Worm (Caenorhabditis elegans) whole organism, L4 larva: ENCODE data around the gene cyp-33B1.
A peak's percentile ranks its signal among the peaks of the same experiment; 100 is the strongest.

Experiments
- D1046.2 ChIP-seq: fragments of 200-800 bp; sonication (Bioruptor generic); IDR thresholded peaks from 2 replicates; pipeline ENCODE4 v1.3.6; 2022; ENCODE audit warnings: missing genetic modification characterization, missing compliant biosample characterization
- F10B5.3 ChIP-seq: sonication (generic microtip); optimal IDR thresholded peaks from 2 replicates; lab custom pipeline; 2016; ENCODE audit warnings: mild to moderate bottlenecking, missing genetic modification characterization, missing compliant biosample characterization
- F26F4.8 ChIP-seq: fragments of 200-800 bp; sonication (Bioruptor generic); conservative IDR thresholded peaks from 2 replicates; pipeline ENCODE4 v1.3.6; 2022; ENCODE audit warnings: missing genetic modification characterization, missing compliant biosample characterization
- Y105C5A.15 ChIP-seq: fragments of 200-800 bp; sonication (Bioruptor generic); IDR thresholded peaks from 2 replicates; pipeline ENCODE4 v1.3.6; 2022; ENCODE audit warnings: missing genetic modification characterization, missing compliant biosample characterization
- ZK337.2 ChIP-seq: fragments of 200-800 bp; sonication (Bioruptor generic); IDR thresholded peaks from 2 replicates; pipeline ENCODE4 v1.3.6; 2022; ENCODE audit warnings: missing genetic modification reagents, missing genetic modification characterization, missing compliant biosample characterization
- aha-1 ChIP-seq: fragments of 150-350 bp; peaks from one replicate; lab custom pipeline; 2014; ENCODE audit warnings: missing biosample characterization, missing genetic modification characterization
- aly-2 ChIP-seq: sonication (generic microtip); optimal IDR thresholded peaks from 2 replicates; lab custom pipeline; 2018; ENCODE audit warnings: missing biosample characterization, missing genetic modification characterization
- ama-1 ChIP-seq: fragments of 150-350 bp; optimal IDR thresholded peaks from 2 replicates; lab custom pipeline; 2014; ENCODE audit warnings: inconsistent platforms, mixed read lengths
- ces-1 ChIP-seq: fragments of 150-350 bp; sonication (generic microtip); optimal IDR thresholded peaks from 4 replicates; lab custom pipeline; 2014; ENCODE audit warnings: missing biosample characterization, missing genetic modification reagents, missing genetic modification characterization
- daf-12 ChIP-seq: fragments of 150-350 bp; optimal IDR thresholded peaks from 2 replicates; lab custom pipeline; 2014; ENCODE audit warnings: missing biosample characterization, missing genetic modification reagents, missing genetic modification characterization
- daf-16 ChIP-seq, 3 experiments: sonication (generic microtip); optimal IDR thresholded peaks; 2 replicates each; lab custom pipeline; 2016 to 2017; ENCODE audit warnings: missing genetic modification characterization in 3 of 3, missing genetic modification reagents in 3 of 3, mild to moderate bottlenecking in 2 of 3, missing compliant biosample characterization in 2 of 3, missing biosample characterization in 1 of 3, moderate library complexity in 1 of 3
- dmd-6 ChIP-seq: fragments of 200-800 bp; sonication (Bioruptor generic); IDR thresholded peaks from 2 replicates; pipeline ENCODE4 v1.3.6; 2022; ENCODE audit warnings: missing genetic modification reagents, missing genetic modification characterization, missing compliant biosample characterization
- dmd-8 ChIP-seq: fragments of 200-800 bp; sonication (Bioruptor generic); IDR thresholded peaks from 2 replicates; pipeline ENCODE4 v1.3.6; 2022; ENCODE audit warnings: missing genetic modification characterization, missing compliant biosample characterization
- dve-1 ChIP-seq: sonication (generic microtip); optimal IDR thresholded peaks from 2 replicates; lab custom pipeline; 2017; ENCODE audit warnings: antibody characterized with exemption, mild to moderate bottlenecking, missing genetic modification characterization, missing compliant biosample characterization; ENCODE audit not compliant: insufficient read depth
- egl-43 ChIP-seq: fragments of 200-800 bp; sonication (Bioruptor generic); IDR thresholded peaks from 2 replicates; pipeline ENCODE4 v1.3.6; 2022; ENCODE audit warnings: missing genetic modification reagents, missing genetic modification characterization, missing compliant biosample characterization
- fos-1 ChIP-seq: fragments of 150-350 bp; optimal IDR thresholded peaks from 2 replicates; lab custom pipeline; 2014; ENCODE audit warnings: missing biosample characterization, missing genetic modification characterization
- hif-1 ChIP-seq, 2 experiments: sonication (generic microtip); optimal IDR thresholded peaks; 2 replicates each; lab custom pipeline; 2016 to 2017; ENCODE audit warnings: missing compliant biosample characterization in 2 of 2, missing genetic modification characterization in 2 of 2, missing genetic modification reagents in 2 of 2, missing genotype in 2 of 2, mild to moderate bottlenecking in 1 of 2
- hlh-30 ChIP-seq: sonication (generic microtip); optimal IDR thresholded peaks from 2 replicates; lab custom pipeline; 2017; ENCODE audit warnings: antibody characterized with exemption, mild to moderate bottlenecking, missing genetic modification characterization, missing compliant biosample characterization; ENCODE audit not compliant: insufficient read depth
- lin-38 ChIP-seq: fragments of 200-800 bp; sonication (Bioruptor generic); IDR thresholded peaks from 2 replicates; pipeline ENCODE4 v1.3.6; 2022; ENCODE audit warnings: missing genetic modification reagents, missing genetic modification characterization, missing compliant biosample characterization
- lin-39 ChIP-seq: fragments of 150-350 bp; optimal IDR thresholded peaks from 2 replicates; lab custom pipeline; 2014; ENCODE audit warnings: missing biosample characterization, missing genetic modification reagents, missing genetic modification characterization
- lsy-2 ChIP-seq, 2 experiments: fragments of 150-350 bp in 1 of 2; sonication (generic microtip) in 1 of 2; optimal IDR thresholded peaks; 2 replicates each; lab custom pipeline; 2014 to 2017; ENCODE audit warnings: missing biosample characterization in 2 of 2, missing genetic modification characterization in 2 of 2
- madf-5 ChIP-seq, 2 experiments: fragments of 200-800 bp; sonication (Bioruptor generic); IDR thresholded peaks; 2 replicates each; pipeline ENCODE4 v1.3.6; 2022; ENCODE audit warnings: missing compliant biosample characterization in 2 of 2, missing genetic modification characterization in 2 of 2
- mdt-29 ChIP-seq: fragments of 200-800 bp; sonication (Bioruptor generic); IDR thresholded peaks from 2 replicates; pipeline ENCODE4 v1.3.6; 2022; ENCODE audit warnings: missing genetic modification reagents, missing genetic modification characterization, missing compliant biosample characterization
- nhr-11 ChIP-seq: fragments of 150-350 bp; optimal IDR thresholded peaks from 2 replicates; lab custom pipeline; 2014; ENCODE audit warnings: missing biosample characterization, missing genetic modification characterization
- nhr-41 ChIP-seq: fragments of 200-800 bp; sonication (Bioruptor generic); IDR thresholded peaks from 2 replicates; pipeline ENCODE4 v1.3.6; 2022; ENCODE audit warnings: missing genetic modification reagents, missing genetic modification characterization, missing compliant biosample characterization
- nhr-42 ChIP-seq: fragments of 200-800 bp; sonication (Bioruptor generic); IDR thresholded peaks from 2 replicates; pipeline ENCODE4 v1.3.6; 2022; ENCODE audit warnings: missing genetic modification characterization, missing compliant biosample characterization
- pha-4 ChIP-seq, 2 experiments: fragments of 150-350 bp in 1 of 2; fragments of 200-800 bp in 1 of 2; sonication (Bioruptor generic) in 1 of 2; IDR thresholded peaks in 1 of 2; optimal IDR thresholded peaks in 1 of 2; 2 replicates each; pipeline versions ENCODE4 v1.3.6 to Lab custom; 2014 to 2022; ENCODE audit warnings: missing genetic modification characterization in 2 of 2, missing genetic modification reagents in 2 of 2, missing biosample characterization in 1 of 2, missing compliant biosample characterization in 1 of 2
- snpc-4 ChIP-seq: fragments of 150-350 bp; optimal IDR thresholded peaks from 2 replicates; lab custom pipeline; 2014; ENCODE audit warnings: missing biosample characterization, missing genetic modification characterization
- spr-1 ChIP-seq: sonication (generic microtip); optimal IDR thresholded peaks from 2 replicates; lab custom pipeline; 2016; ENCODE audit warnings: mild to moderate bottlenecking, missing genetic modification characterization, missing compliant biosample characterization
- spr-3 ChIP-seq: fragments of 200-800 bp; sonication (Bioruptor generic); optimal IDR thresholded peaks from 2 replicates; lab custom pipeline; 2018; ENCODE audit warnings: mild to moderate bottlenecking, missing genetic modification characterization, missing compliant biosample characterization
- tag-97 ChIP-seq: fragments of 200-800 bp; sonication (Bioruptor generic); IDR thresholded peaks from 2 replicates; pipeline ENCODE4 v1.3.6; 2022; ENCODE audit warnings: missing genetic modification characterization, missing compliant biosample characterization
- unc-62 ChIP-seq, 3 experiments: fragments of 150-350 bp in 1 of 3; sonication (generic microtip); optimal IDR thresholded peaks in 2 of 3; peaks in 1 of 3; 1 replicate in 1 of 3; 2 replicates in 2 of 3; lab custom pipeline; 2014 to 2017; ENCODE audit warnings: missing biosample characterization in 3 of 3, missing genetic modification characterization in 3 of 3, missing genetic modification reagents in 3 of 3, missing genotype in 1 of 3
- zfp-3 ChIP-seq: fragments of 200-800 bp; sonication (Bioruptor generic); conservative IDR thresholded peaks from 2 replicates; pipeline ENCODE4 v1.3.6; 2022; ENCODE audit warnings: missing genetic modification reagents, missing genetic modification characterization, missing compliant biosample characterization
- ztf-7 ChIP-seq: fragments of 150-350 bp; optimal IDR thresholded peaks from 2 replicates; lab custom pipeline; 2014; ENCODE audit warnings: missing biosample characterization, missing genetic modification characterization

Gene cyp-33B1

DNA sequence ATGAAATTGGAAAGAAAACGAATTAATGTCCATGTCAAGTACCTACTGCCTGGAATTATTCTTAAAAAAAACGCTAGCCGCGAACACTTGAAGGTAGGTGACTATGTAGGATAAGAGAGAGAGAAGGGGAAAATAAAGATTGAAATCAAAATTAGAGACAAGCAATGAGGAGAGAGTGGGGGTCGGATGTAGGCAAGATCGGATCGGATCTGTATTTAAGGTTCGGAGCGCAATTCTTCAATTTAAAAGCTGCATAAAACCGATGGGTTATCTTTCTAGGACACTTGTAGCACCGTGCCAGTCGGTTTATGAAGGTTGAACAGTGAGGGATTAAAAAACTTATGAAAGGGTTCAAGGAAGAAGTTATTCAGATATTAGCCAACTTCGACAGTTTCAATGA is 22.0 kb downstream of the cyp-33B1 start:
- TF ChIP-seq lsy-2 (tag; optimal IDR thresholded peaks at IDR 0.05; lab: Kevin White, UChicago) (no peak), mdt-29 (GFP tag; lab: Robert Waterston, UW) (no peak)
- TF ChIP-seq, all 104 proteins: peak for 0

DNA sequence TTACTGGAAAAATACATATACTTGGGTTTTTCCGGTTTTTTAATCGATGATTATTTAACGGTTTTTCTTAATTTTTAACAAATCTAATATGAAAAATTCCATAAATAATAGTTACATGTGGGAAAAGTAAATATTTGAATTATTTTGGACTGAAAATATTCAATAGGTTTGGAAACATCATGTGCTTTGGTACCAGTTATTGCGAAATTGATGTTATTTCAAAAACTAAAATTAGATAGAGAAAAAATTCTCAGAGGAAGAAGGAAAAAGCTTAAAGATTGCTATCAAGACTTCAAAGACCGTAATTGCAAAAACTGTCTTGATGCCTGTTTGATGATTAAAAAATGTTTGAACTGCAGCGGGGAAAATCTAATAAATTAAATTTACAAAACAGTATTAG is 23.9 kb downstream of the cyp-33B1 start:
- TF ChIP-seq F26F4.8 (GFP tag; lab: Robert Waterston, UW), result no peak
- peak in 1 of 2 experiments; percentile 70 for TF ChIP-seq unc-62 (GFP tag; optimal IDR thresholded peaks at IDR 0.05 in 1 of 2; lab: Kevin White, UChicago)
- no peak for TF ChIP-seq unc-62 (tag; optimal IDR thresholded peaks at IDR 0.05; lab: Kevin White, UChicago)

DNA sequence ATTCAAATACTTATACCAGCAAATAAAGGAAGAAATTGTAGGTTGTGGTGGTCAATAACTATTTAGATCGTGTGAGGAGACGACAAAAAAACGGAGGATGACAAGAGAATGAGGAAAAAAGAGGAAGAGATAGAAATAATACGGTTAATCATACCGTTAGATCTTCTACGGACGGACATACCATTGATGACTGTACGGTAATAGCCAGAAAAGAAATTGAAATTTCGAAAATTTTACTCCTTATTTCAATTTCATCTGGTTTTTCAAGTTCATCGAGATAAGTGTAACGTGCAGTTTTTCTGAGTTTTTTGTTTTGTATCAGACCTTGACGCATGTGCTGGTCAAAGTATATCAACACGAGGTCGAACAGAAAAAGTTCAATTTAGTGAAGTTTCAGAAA is 24.8 kb downstream of the cyp-33B1 start:
- TF ChIP-seq Y105C5A.15 (GFP tag; lab: Robert Waterston, UW) (no peak), unc-62 (GFP tag; optimal IDR thresholded peaks at IDR 0.05 in 1 of 2; lab: Kevin White, UChicago) (peak in 1 of 2 experiments; percentile 13), unc-62 (tag; optimal IDR thresholded peaks at IDR 0.05; lab: Kevin White, UChicago) (no peak)
- TF ChIP-seq, all 104 proteins: peak for 1

DNA sequence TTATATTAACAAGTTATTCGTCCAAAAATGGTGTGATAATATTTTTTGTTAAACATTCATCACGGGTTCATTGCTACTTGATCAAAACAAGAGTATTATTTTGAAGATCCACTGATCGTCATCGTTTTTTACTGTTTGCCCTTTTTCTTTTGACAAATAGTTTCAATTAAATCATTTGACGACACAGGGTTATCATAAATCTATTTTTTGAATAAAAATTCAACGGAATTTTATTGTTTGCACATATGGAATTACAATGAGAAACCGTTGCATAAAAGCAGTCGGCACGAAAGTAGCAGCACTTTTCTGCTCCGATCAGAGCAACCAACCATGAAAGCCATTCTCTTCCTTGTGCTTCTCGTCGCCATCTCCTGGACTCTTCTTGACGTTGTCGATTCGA is 26.5 kb downstream of the cyp-33B1 start, which contains the start of gene fip-2:
Gene fip-2, plus strand, starts transcription at position 301 of the 400 bp plus-strand sequence.
- no peak for TF ChIP-seq nhr-11 (tag; lab: Kevin White, UChicago)
- TF ChIP-seq aly-2 (tag; lab: Kevin White, UChicago), result no peak
- TF ChIP-seq lin-39 (tag; lab: Kevin White, UChicago), result no peak

DNA sequence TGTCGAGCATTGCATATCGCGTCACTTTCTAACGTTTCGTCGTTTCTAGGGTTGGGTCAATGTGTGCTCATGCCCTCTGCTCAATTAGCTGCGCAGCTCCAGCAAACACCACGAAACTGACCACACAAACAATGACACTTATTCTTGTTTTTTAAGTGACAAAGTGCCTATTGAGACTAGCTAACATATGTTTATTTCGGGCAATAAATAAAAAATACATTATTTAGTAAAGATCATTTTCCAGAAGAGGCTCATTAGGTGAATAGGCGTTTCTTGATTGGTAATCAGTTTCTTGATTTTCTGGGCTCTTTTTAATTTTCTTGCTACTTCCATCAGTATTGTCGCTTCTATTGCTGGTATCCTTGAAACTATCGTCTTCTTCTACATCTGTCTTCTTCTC is 28.6 kb downstream of the cyp-33B1 start, which contains the start of gene T27E4.5:
Gene T27E4.5, minus strand, starts transcription at position 101 of the 400 bp plus-strand sequence.
- TF ChIP-seq ama-1 (lab: Kevin White, UChicago), result no peak
- TF ChIP-seq D1046.2 (GFP tag; lab: Robert Waterston, UW), result no peak
- TF ChIP-seq F26F4.8 (GFP tag; lab: Robert Waterston, UW), result no peak
- peak; percentile 31 for TF ChIP-seq aha-1 (tag; lab: Kevin White, UChicago)
- no peak for TF ChIP-seq F10B5.3 (tag; lab: Kevin White, UChicago)
- TF ChIP-seq ZK337.2 (GFP tag; lab: Robert Waterston, UW), result no peak
- no peak for TF ChIP-seq snpc-4 (tag; lab: Kevin White, UChicago)

DNA sequence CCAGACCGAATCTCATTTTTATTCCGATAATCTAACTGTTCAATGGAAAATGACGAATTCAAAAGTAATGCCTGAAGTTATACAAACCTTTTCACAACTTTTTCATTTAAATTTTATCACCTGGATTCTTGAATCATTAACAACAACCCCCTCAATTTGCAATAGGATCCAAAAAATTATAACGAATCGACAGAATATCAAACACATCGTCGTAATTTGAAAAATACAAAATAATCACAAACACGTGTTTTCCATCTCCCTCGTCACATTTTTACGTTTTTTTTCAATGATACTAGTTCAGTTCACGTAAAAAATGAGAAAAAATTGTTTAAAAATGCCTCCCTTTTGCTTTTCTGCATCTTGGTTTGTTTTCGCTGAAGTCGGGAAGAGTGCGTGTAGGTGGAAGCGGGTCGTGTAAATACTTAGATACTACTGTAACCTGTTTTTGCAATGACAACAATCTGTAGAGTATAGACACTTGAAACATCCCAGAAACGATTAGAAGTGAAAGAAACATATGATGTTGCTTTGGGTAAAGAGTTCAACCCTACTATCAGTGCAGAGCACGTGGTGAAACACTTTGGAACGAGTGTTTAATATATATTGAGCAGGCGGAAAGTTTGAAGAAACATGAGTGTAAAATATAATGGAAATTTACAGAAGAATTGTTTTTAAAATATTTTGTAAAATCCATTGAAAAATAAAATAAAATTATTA is 32.4 kb downstream of the cyp-33B1 start, which contains the start of gene oac-50:
Gene oac-50, minus strand, starts transcription at position 219 of the 717 bp plus-strand sequence.
- TF ChIP-seq unc-62 (GFP tag; optimal IDR thresholded peaks at IDR 0.05 in 1 of 2; lab: Kevin White, UChicago) (peak in 1 of 2 experiments; percentile 96), unc-62 (tag; optimal IDR thresholded peaks at IDR 0.05; lab: Kevin White, UChicago) (no peak), ZK337.2 (GFP tag; lab: Robert Waterston, UW) (no peak), ces-1 (no peak), fos-1 (no peak), dmd-6 (GFP tag; lab: Robert Waterston, UW) (peak; percentile 28; the same call in 1 of the 2 replicates), Y105C5A.15 (GFP tag; lab: Robert Waterston, UW) (no peak), dve-1 (tag; lab: Kevin White, UChicago) (peak; percentile 46), hlh-30 (tag; lab: Kevin White, UChicago) (peak; percentile 31), egl-43 (GFP tag; lab: Robert Waterston, UW) (no peak), daf-16 (GFP tag; optimal IDR thresholded peaks at IDR 0.05; lab: Kevin White, UChicago) (no peak), daf-16 (tag; optimal IDR thresholded peaks at IDR 0.05; lab: Kevin White, UChicago) (peak; percentile 39), ztf-7 (tag; lab: Kevin White, UChicago) (no peak)
- TF ChIP-seq, all 104 proteins: peak for 5

DNA sequence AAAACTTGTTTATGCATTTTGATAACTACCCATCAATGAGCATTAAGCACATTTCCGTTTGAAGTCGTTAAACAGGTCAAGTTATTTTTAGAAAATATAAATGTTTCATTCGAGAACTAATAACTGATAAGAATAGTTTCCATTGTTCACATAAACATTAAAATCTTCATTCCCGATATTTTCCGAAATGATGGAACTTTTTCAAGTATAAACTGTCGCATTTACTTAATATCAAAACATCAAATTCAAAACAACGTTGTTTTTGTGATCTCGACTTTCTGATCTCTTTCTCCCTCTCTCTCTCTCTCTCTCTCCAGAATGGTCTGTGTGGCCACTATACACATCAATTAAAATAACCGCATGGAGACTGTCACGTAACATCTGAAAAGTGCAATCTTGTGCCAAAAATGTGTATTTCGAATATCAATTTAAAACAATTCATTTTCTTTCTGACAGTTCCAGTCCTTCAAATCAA is 33.3 kb downstream of the cyp-33B1 start:
- no peak for TF ChIP-seq spr-3
- TF ChIP-seq hif-1 (tag; optimal IDR thresholded peaks at IDR 0.05; lab: Kevin White, UChicago), result peak in 1 of 2 experiments; percentile 40
- no peak for TF ChIP-seq daf-12 (tag; lab: Kevin White, UChicago)
- no peak for TF ChIP-seq madf-5 (GFP tag; IDR thresholded peaks at IDR 0.05; lab: Robert Waterston, UW)
- TF ChIP-seq tag-97 (GFP tag; lab: Robert Waterston, UW), result no peak
- TF ChIP-seq spr-1 (tag; lab: Kevin White, UChicago), result no peak
- no peak for TF ChIP-seq nhr-42
- TF ChIP-seq zfp-3 (GFP tag; lab: Robert Waterston, UW), result peak; percentile 4; the same call in 1 of the 2 replicates
- 0 out of 2 replicates have a peak, but pooled peaks have one; percentile 6 for TF ChIP-seq pha-4 (GFP tag; IDR thresholded peaks at IDR 0.05; lab: Robert Waterston, UW)
- no peak for TF ChIP-seq pha-4 (tag; optimal IDR thresholded peaks at IDR 0.05; lab: Kevin White, UChicago)
- TF ChIP-seq nhr-41 (GFP tag; lab: Robert Waterston, UW), result no peak
- no peak for TF ChIP-seq dmd-8 (GFP tag; lab: Robert Waterston, UW)
- no peak for TF ChIP-seq F10B5.3 (tag; lab: Kevin White, UChicago)
- no peak for TF ChIP-seq lin-38 (GFP tag; lab: Robert Waterston, UW)
